Worm (Caenorhabditis elegans) whole organism, late embryonic: ENCODE data around the gene daf-5.

Experiments used
- C08G9.2 ChIP-seq: sonication (generic microtip); optimal IDR thresholded peaks from 2 replicates; lab custom pipeline; 2016; ENCODE audit warnings: mild to moderate bottlenecking, missing genetic modification characterization, moderate library complexity, missing compliant biosample characterization
- C38D4.7 ChIP-seq: fragments of 200-800 bp; sonication (Bioruptor generic); optimal IDR thresholded peaks from 2 replicates; lab custom pipeline; 2018; ENCODE audit warnings: mild to moderate bottlenecking, missing genetic modification characterization, moderate library complexity, missing compliant biosample characterization
- F13H6.1 ChIP-seq: sonication (generic microtip); optimal IDR thresholded peaks from 2 replicates; lab custom pipeline; 2016; ENCODE audit warnings: missing genetic modification characterization, missing compliant biosample characterization
- K02D7.2 ChIP-seq: sonication (generic microtip); optimal IDR thresholded peaks from 2 replicates; lab custom pipeline; 2017; ENCODE audit warnings: mild to moderate bottlenecking, missing genetic modification characterization, missing compliant biosample characterization
- ahr-1 ChIP-seq: sonication (generic microtip); optimal IDR thresholded peaks from 2 replicates; lab custom pipeline; 2016; ENCODE audit warnings: missing genetic modification characterization, missing compliant biosample characterization
- ceh-2 ChIP-seq: sonication (generic microtip); optimal IDR thresholded peaks from 2 replicates; lab custom pipeline; 2016; ENCODE audit warnings: missing genotype, missing genetic modification characterization, missing compliant biosample characterization
- ceh-24 ChIP-seq: sonication (generic microtip); optimal IDR thresholded peaks from 2 replicates; lab custom pipeline; 2016; ENCODE audit warnings: mild to moderate bottlenecking, missing genetic modification characterization, missing compliant biosample characterization
- ceh-30 ChIP-seq: fragments of 150-350 bp; optimal IDR thresholded peaks from 2 replicates; lab custom pipeline; 2014; ENCODE audit warnings: missing biosample characterization, missing genetic modification characterization
- ceh-31 ChIP-seq: sonication (generic microtip); optimal IDR thresholded peaks from 2 replicates; lab custom pipeline; 2016; ENCODE audit warnings: missing genetic modification characterization, missing compliant biosample characterization
- ceh-34 ChIP-seq: sonication (generic microtip); optimal IDR thresholded peaks from 2 replicates; lab custom pipeline; 2016; ENCODE audit warnings: mild to moderate bottlenecking, missing genetic modification characterization, missing compliant biosample characterization
- ceh-45 ChIP-seq: fragments of 200-800 bp; sonication (Bioruptor generic); IDR thresholded peaks from 2 replicates; pipeline ENCODE4 v1.3.6; 2022; ENCODE audit warnings: missing genetic modification reagents, missing genetic modification characterization, missing compliant biosample characterization
- ceh-48 ChIP-seq: sonication (generic microtip); optimal IDR thresholded peaks from 2 replicates; lab custom pipeline; 2016; ENCODE audit warnings: missing genetic modification characterization, inconsistent platforms, missing compliant biosample characterization
- ceh-6 ChIP-seq: fragments of 200-800 bp; sonication (Bioruptor generic); optimal IDR thresholded peaks from 2 replicates; lab custom pipeline; 2018; ENCODE audit warnings: mild to moderate bottlenecking, missing genetic modification characterization, missing compliant biosample characterization
- ceh-9 ChIP-seq: sonication (generic microtip); optimal IDR thresholded peaks from 2 replicates; lab custom pipeline; 2016; ENCODE audit warnings: mild to moderate bottlenecking, missing genetic modification characterization, inconsistent platforms, missing compliant biosample characterization
- che-1 ChIP-seq: sonication (generic microtip); optimal IDR thresholded peaks from 2 replicates; lab custom pipeline; 2016; ENCODE audit warnings: mild to moderate bottlenecking, missing genetic modification characterization, missing compliant biosample characterization
- dmd-4 ChIP-seq: sonication (generic microtip); optimal IDR thresholded peaks from 2 replicates; lab custom pipeline; 2016; ENCODE audit warnings: borderline replicate concordance, missing genetic modification characterization, missing compliant biosample characterization
- elt-2 ChIP-seq: sonication (generic microtip); optimal IDR thresholded peaks from 2 replicates; lab custom pipeline; 2016; ENCODE audit warnings: missing genetic modification reagents, missing genetic modification characterization, missing compliant biosample characterization
- elt-4 ChIP-seq: sonication (generic microtip); optimal IDR thresholded peaks from 2 replicates; lab custom pipeline; 2016; ENCODE audit warnings: missing genetic modification characterization, missing compliant biosample characterization
- ets-4 ChIP-seq: sonication (generic microtip); optimal IDR thresholded peaks from 2 replicates; lab custom pipeline; 2016; ENCODE audit warnings: missing genetic modification characterization, missing compliant biosample characterization
- fkh-10 ChIP-seq: fragments of 150-350 bp; optimal IDR thresholded peaks from 2 replicates; lab custom pipeline; 2014; ENCODE audit warnings: missing biosample characterization, missing genetic modification reagents, missing genetic modification characterization
- fkh-6 ChIP-seq: sonication (generic microtip); optimal IDR thresholded peaks from 2 replicates; lab custom pipeline; 2016; ENCODE audit warnings: missing genetic modification characterization, missing compliant biosample characterization
- hlh-15 ChIP-seq: sonication (generic microtip); optimal IDR thresholded peaks from 2 replicates; lab custom pipeline; 2016; ENCODE audit warnings: missing genetic modification characterization, missing compliant biosample characterization
- hlh-30 ChIP-seq: sonication (generic microtip); optimal IDR thresholded peaks from 2 replicates; lab custom pipeline; 2017; ENCODE audit warnings: antibody characterized with exemption, missing genetic modification characterization, missing compliant biosample characterization; ENCODE audit not compliant: insufficient read depth
- hlh-6 ChIP-seq: sonication (generic microtip); optimal IDR thresholded peaks from 2 replicates; lab custom pipeline; 2016; ENCODE audit warnings: missing genotype, missing genetic modification characterization, missing compliant biosample characterization
- hlh-8 ChIP-seq: sonication (generic microtip); optimal IDR thresholded peaks from 2 replicates; lab custom pipeline; 2016; ENCODE audit warnings: missing genotype, missing genetic modification characterization, missing compliant biosample characterization
- lim-6 ChIP-seq: sonication (generic microtip); optimal IDR thresholded peaks from 2 replicates; lab custom pipeline; 2016; ENCODE audit warnings: missing genetic modification characterization, missing compliant biosample characterization
- lin-11 ChIP-seq: fragments of 200-800 bp; sonication (Bioruptor generic); optimal IDR thresholded peaks from 2 replicates; lab custom pipeline; 2018; ENCODE audit warnings: mild to moderate bottlenecking, missing genetic modification characterization, missing compliant biosample characterization
- mec-3 ChIP-seq: sonication (generic microtip); optimal IDR thresholded peaks from 2 replicates; lab custom pipeline; 2016; ENCODE audit warnings: borderline replicate concordance, missing genetic modification characterization, missing compliant biosample characterization
- nfya-1 ChIP-seq: sonication (generic microtip); optimal IDR thresholded peaks from 2 replicates; lab custom pipeline; 2017; ENCODE audit warnings: missing genetic modification characterization, mild to moderate bottlenecking, missing compliant biosample characterization, antibody characterized with exemption, moderate library complexity
- nhr-11 ChIP-seq: fragments of 150-350 bp; optimal IDR thresholded peaks from 2 replicates; lab custom pipeline; 2014; ENCODE audit warnings: missing biosample characterization, missing genetic modification characterization
- nhr-232 ChIP-seq: sonication (generic microtip); optimal IDR thresholded peaks from 2 replicates; lab custom pipeline; 2016; ENCODE audit warnings: missing genetic modification characterization, missing compliant biosample characterization
- odd-2 ChIP-seq: sonication (generic microtip); optimal IDR thresholded peaks from 2 replicates; lab custom pipeline; 2017; ENCODE audit warnings: antibody characterized with exemption, mild to moderate bottlenecking, missing genetic modification characterization, missing compliant biosample characterization
- pat-9 ChIP-seq: fragments of 200-800 bp; sonication (Bioruptor generic); optimal IDR thresholded peaks from 2 replicates; lab custom pipeline; 2018; ENCODE audit warnings: mild to moderate bottlenecking, missing genetic modification characterization, moderate library complexity, missing compliant biosample characterization
- pax-1 ChIP-seq: fragments of 150-350 bp; optimal IDR thresholded peaks from 2 replicates; lab custom pipeline; 2014; ENCODE audit warnings: missing biosample characterization, missing genetic modification characterization
- pha-2 ChIP-seq: sonication (generic microtip); optimal IDR thresholded peaks from 2 replicates; lab custom pipeline; 2017; ENCODE audit warnings: mild to moderate bottlenecking, missing genetic modification characterization, missing compliant biosample characterization
- pha-4 ChIP-seq: fragments of 150-350 bp; optimal IDR thresholded peaks from 2 replicates; lab custom pipeline; 2018; ENCODE audit warnings: missing biosample characterization, missing genetic modification reagents, missing genetic modification characterization
- pqm-1 ChIP-seq: sonication (generic microtip); optimal IDR thresholded peaks from 2 replicates; lab custom pipeline; 2016; ENCODE audit warnings: missing genetic modification characterization, missing compliant biosample characterization
- pros-1 ChIP-seq: fragments of 150-350 bp; optimal IDR thresholded peaks from 2 replicates; lab custom pipeline; 2014; ENCODE audit warnings: missing biosample characterization, missing genetic modification reagents, missing genetic modification characterization
- ref-2 ChIP-seq: sonication (generic microtip); optimal IDR thresholded peaks from 2 replicates; lab custom pipeline; 2016; ENCODE audit warnings: missing genetic modification characterization, missing compliant biosample characterization
- rnt-1 ChIP-seq: sonication (generic microtip); optimal IDR thresholded peaks from 2 replicates; lab custom pipeline; 2016; ENCODE audit warnings: missing genetic modification characterization, missing compliant biosample characterization
- sdc-2 ChIP-seq: sonication (generic microtip); optimal IDR thresholded peaks from 2 replicates; lab custom pipeline; 2016; ENCODE audit warnings: missing genotype, missing genetic modification characterization, missing compliant biosample characterization
- sox-2 ChIP-seq: fragments of 200-800 bp; sonication (Bioruptor generic); IDR thresholded peaks from 2 replicates; pipeline ENCODE4 v1.3.6; 2022; ENCODE audit warnings: missing genetic modification reagents, missing genetic modification characterization, missing compliant biosample characterization
- syd-9 ChIP-seq: sonication (generic microtip); optimal IDR thresholded peaks from 2 replicates; lab custom pipeline; 2016; ENCODE audit warnings: mild to moderate bottlenecking, missing genetic modification characterization, moderate library complexity, missing compliant biosample characterization
- tbx-2 ChIP-seq: sonication (generic microtip); optimal IDR thresholded peaks from 2 replicates; lab custom pipeline; 2016; ENCODE audit warnings: missing genetic modification characterization, missing compliant biosample characterization
- tbx-7 ChIP-seq: sonication (generic microtip); optimal IDR thresholded peaks from 2 replicates; lab custom pipeline; 2016; ENCODE audit warnings: missing genotype, missing genetic modification characterization, missing compliant biosample characterization
- ttx-3 ChIP-seq: sonication (generic microtip); optimal IDR thresholded peaks from 2 replicates; lab custom pipeline; 2016; ENCODE audit warnings: missing genetic modification reagents, missing genetic modification characterization, missing compliant biosample characterization
- unc-3 ChIP-seq, 2 experiments: fragments of 200-800 bp in 1 of 2; sonication (Bioruptor generic) in 1 of 2; sonication (generic microtip) in 1 of 2; conservative IDR thresholded peaks in 1 of 2; optimal IDR thresholded peaks in 1 of 2; 2 replicates each; pipeline versions ENCODE4 v1.3.6 to Lab custom; 2016 to 2022; ENCODE audit warnings: missing compliant biosample characterization in 2 of 2, missing genetic modification characterization in 2 of 2, missing genetic modification reagents in 1 of 2
- unc-42 ChIP-seq: sonication (generic microtip); optimal IDR thresholded peaks from 2 replicates; lab custom pipeline; 2016; ENCODE audit warnings: missing genotype, missing genetic modification characterization, missing compliant biosample characterization
- zip-5 ChIP-seq: sonication (generic microtip); optimal IDR thresholded peaks from 2 replicates; lab custom pipeline; 2016; ENCODE audit warnings: missing genetic modification characterization, missing compliant biosample characterization
- ztf-16 ChIP-seq: sonication (generic microtip); optimal IDR thresholded peaks from 2 replicates; lab custom pipeline; 2017; ENCODE audit warnings: missing genetic modification characterization, missing compliant biosample characterization

Gene daf-5

DNA sequence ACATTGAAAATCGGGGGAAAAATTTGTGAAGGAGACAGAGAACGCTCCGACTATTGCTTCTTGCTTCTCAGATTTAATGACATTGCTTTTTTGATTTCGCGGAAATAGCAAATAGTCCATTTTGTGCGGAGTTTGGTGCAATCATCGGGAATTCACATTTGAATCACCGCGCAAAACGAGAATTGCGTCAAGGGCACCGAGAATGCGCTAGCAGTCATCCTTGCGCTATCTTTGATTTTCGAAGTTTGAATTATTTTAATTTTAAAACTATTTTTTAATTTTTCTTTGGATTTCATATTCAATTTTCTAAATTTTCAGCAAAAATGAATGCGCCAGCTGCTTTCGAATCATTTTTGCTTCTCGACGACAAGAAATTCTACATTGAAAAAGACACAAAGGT is 7.7 kb upstream of the daf-5 start, which contains the start of gene rpb-11 (continued):
- TF ChIP-seq pros-1 (no peak), ceh-9 (no peak), K02D7.2 (tag; lab: Kevin White, UChicago) (no peak), sox-2 (no peak; the same call in 1 of the 2 replicates), odd-2 (tag; lab: Kevin White, UChicago) (no peak), pat-9 (tag; lab: Kevin White, UChicago) (peak; percentile 33), ahr-1 (tag; lab: Kevin White, UChicago) (no peak), unc-42 (tag; lab: Kevin White, UChicago) (peak; percentile 57), fkh-6 (peak; percentile 32), ceh-24 (tag; lab: Kevin White, UChicago) (no peak), elt-4 (tag; lab: Kevin White, UChicago) (no peak), ets-4 (peak; percentile 26), pqm-1 (tag; lab: Kevin White, UChicago) (no peak), mec-3 (no peak), zip-5 (no peak), che-1 (tag; lab: Kevin White, UChicago) (no peak), elt-2 (tag; lab: Kevin White, UChicago) (peak; percentile 83), hlh-15 (tag; lab: Kevin White, UChicago) (peak; percentile 24), pha-4 (no peak), ceh-2 (tag; lab: Kevin White, UChicago) (peak; percentile 61), hlh-30 (tag; lab: Kevin White, UChicago) (no peak), C38D4.7 (GFP tag; lab: Kevin White, UChicago) (peak; percentile 33), ceh-6 (GFP tag; lab: Kevin White, UChicago) (peak; percentile 6), ceh-34 (tag; lab: Kevin White, UChicago) (peak; percentile 69), dmd-4 (no peak), tbx-2 (tag; lab: Kevin White, UChicago) (peak; percentile 75), ref-2 (tag; lab: Kevin White, UChicago) (peak; percentile 62), lin-11 (tag; lab: Kevin White, UChicago) (peak; percentile 20), lim-6 (tag; lab: Kevin White, UChicago) (no peak), nhr-232 (no peak), pha-2 (tag; lab: Kevin White, UChicago) (peak; percentile 39), rnt-1 (peak; percentile 30), unc-3 (GFP tag; conservative IDR thresholded peaks at IDR 0.05; lab: Robert Waterston, UW) (peak; percentile 65), unc-3 (tag; optimal IDR thresholded peaks at IDR 0.05; lab: Kevin White, UChicago) (peak; percentile 44), tbx-7 (tag; lab: Kevin White, UChicago) (no peak), nhr-11 (tag; lab: Kevin White, UChicago) (no peak), C08G9.2 (tag; lab: Kevin White, UChicago) (no peak), ceh-30 (tag; lab: Kevin White, UChicago) (peak; percentile 11), ceh-31 (peak; percentile 70), ttx-3 (peak; percentile 50), pax-1 (tag; lab: Kevin White, UChicago) (no peak), syd-9 (tag; lab: Kevin White, UChicago) (peak; percentile 1), ceh-48 (tag; lab: Kevin White, UChicago) (no peak), ceh-45 (GFP tag; lab: Robert Waterston, UW) (0 out of 2 replicates have a peak, but pooled peaks have one; percentile 33), ztf-16 (tag; lab: Kevin White, UChicago) (peak; percentile 56), fkh-10 (no peak), hlh-8 (tag; lab: Kevin White, UChicago) (peak; percentile 50), sdc-2 (tag; lab: Kevin White, UChicago) (peak; percentile 12), F13H6.1 (tag; lab: Kevin White, UChicago) (peak; percentile 24), nfya-1 (tag; lab: Kevin White, UChicago) (peak; percentile 77), hlh-6 (no peak)
